Worm (Caenorhabditis elegans) whole organism, L1 larva: ENCODE measurements around the gene slo-2.
A peak's percentile ranks its signal among the peaks of the same experiment; 100 is the strongest.

Experiments
- C16A3.4 ChIP-seq: fragments of 150-350 bp; optimal IDR thresholded peaks from 2 replicates; lab custom pipeline; 2014; ENCODE audit warnings: missing biosample characterization, missing genetic modification characterization
- F16B12.6 ChIP-seq: fragments of 150-350 bp; optimal IDR thresholded peaks from 2 replicates; lab custom pipeline; 2014; ENCODE audit warnings: missing biosample characterization, missing genetic modification characterization
- Y116A8C.19 ChIP-seq: sonication (generic microtip); optimal IDR thresholded peaks from 2 replicates; lab custom pipeline; 2016; ENCODE audit warnings: missing compliant biosample characterization, missing genetic modification characterization, borderline replicate concordance
- alr-1 ChIP-seq: fragments of 200-800 bp; sonication (Bioruptor generic); optimal IDR thresholded peaks from 2 replicates; lab custom pipeline; 2018; ENCODE audit warnings: borderline replicate concordance, mild to moderate bottlenecking, missing genetic modification characterization, missing compliant biosample characterization
- aly-2 ChIP-seq: fragments of 150-350 bp; optimal IDR thresholded peaks from 2 replicates; lab custom pipeline; 2014; ENCODE audit warnings: missing biosample characterization, missing genetic modification characterization
- blmp-1 ChIP-seq: fragments of 150-350 bp; optimal IDR thresholded peaks from 2 replicates; lab custom pipeline; 2014; ENCODE audit warnings: missing biosample characterization, missing genetic modification characterization
- ceh-8 ChIP-seq: fragments of 200-800 bp; sonication (Bioruptor generic); optimal IDR thresholded peaks from 2 replicates; lab custom pipeline; 2018; ENCODE audit warnings: mild to moderate bottlenecking, missing genetic modification characterization, moderate library complexity, missing compliant biosample characterization
- ces-1 ChIP-seq: fragments of 150-350 bp; optimal IDR thresholded peaks from 2 replicates; lab custom pipeline; 2014; ENCODE audit warnings: missing biosample characterization, missing genetic modification reagents, missing genetic modification characterization
- dpl-1 ChIP-seq, 3 experiments: fragments of 150-350 bp in 2 of 3; sonication (generic microtip) in 1 of 3; optimal IDR thresholded peaks; 2 replicates each; lab custom pipeline; 2014 to 2017; ENCODE audit warnings: missing biosample characterization in 3 of 3, missing genetic modification characterization in 3 of 3, missing genetic modification reagents in 3 of 3
- egl-27 ChIP-seq, 2 experiments: fragments of 150-350 bp in 1 of 2; sonication (generic microtip); optimal IDR thresholded peaks; 3 replicates each; lab custom pipeline; 2017 to 2018; ENCODE audit warnings: missing biosample characterization in 2 of 2, missing genetic modification characterization in 2 of 2, missing genetic modification reagents in 2 of 2
- elt-2 ChIP-seq: sonication (generic microtip); optimal IDR thresholded peaks from 2 replicates; lab custom pipeline; 2016; ENCODE audit warnings: missing genetic modification characterization, mild to moderate bottlenecking, inconsistent platforms, missing compliant biosample characterization, missing genetic modification reagents
- elt-3 ChIP-seq, 6 experiments: fragments of 150-350 bp in 1 of 6; sonication (generic microtip); optimal IDR thresholded peaks; 2 replicates each; lab custom pipeline; 2017 to 2018; ENCODE audit warnings: missing biosample characterization in 6 of 6, missing genetic modification characterization in 6 of 6, inconsistent platforms in 1 of 6
- fkh-10 ChIP-seq: sonication (generic microtip); optimal IDR thresholded peaks from 2 replicates; lab custom pipeline; 2017; ENCODE audit warnings: missing biosample characterization, missing genetic modification reagents, missing genetic modification characterization
- fos-1 ChIP-seq: fragments of 150-350 bp; optimal IDR thresholded peaks from 2 replicates; lab custom pipeline; 2014; ENCODE audit warnings: missing biosample characterization, missing genetic modification characterization
- irx-1 ChIP-seq: sonication (generic microtip); optimal IDR thresholded peaks from 2 replicates; lab custom pipeline; 2016; ENCODE audit warnings: missing genetic modification characterization, missing compliant biosample characterization
- lin-14 ChIP-seq: fragments of 200-800 bp; sonication (Bioruptor generic); optimal IDR thresholded peaks from 2 replicates; lab custom pipeline; 2018; ENCODE audit warnings: mild to moderate bottlenecking, missing genetic modification characterization, moderate library complexity, missing compliant biosample characterization
- mab-9 ChIP-seq: fragments of 200-800 bp; sonication (Bioruptor generic); IDR thresholded peaks from 2 replicates; pipeline ENCODE4 v1.3.6; 2022; ENCODE audit warnings: missing genetic modification reagents, missing genetic modification characterization, missing compliant biosample characterization
- mep-1 ChIP-seq: fragments of 150-350 bp; optimal IDR thresholded peaks from 2 replicates; lab custom pipeline; 2014; ENCODE audit warnings: missing biosample characterization, missing genetic modification characterization
- nhr-12 ChIP-seq: sonication (generic microtip); optimal IDR thresholded peaks from 2 replicates; lab custom pipeline; 2017; ENCODE audit warnings: missing biosample characterization, missing genetic modification characterization
- nhr-19 ChIP-seq: fragments of 200-800 bp; sonication (Bioruptor generic); conservative IDR thresholded peaks from 2 replicates; pipeline ENCODE4 v1.3.6; 2022; ENCODE audit warnings: missing genetic modification characterization, missing compliant biosample characterization
- nhr-20 ChIP-seq: sonication (generic microtip); optimal IDR thresholded peaks from 2 replicates; lab custom pipeline; 2016; ENCODE audit warnings: mild to moderate bottlenecking, missing genetic modification characterization, missing compliant biosample characterization
- nhr-47 ChIP-seq: sonication (generic microtip); optimal IDR thresholded peaks from 2 replicates; lab custom pipeline; 2016; ENCODE audit warnings: mild to moderate bottlenecking, missing genetic modification characterization, moderate library complexity, missing compliant biosample characterization
- nhr-71 ChIP-seq: sonication (generic microtip); optimal IDR thresholded peaks from 2 replicates; lab custom pipeline; 2016; ENCODE audit warnings: mild to moderate bottlenecking, missing genetic modification characterization, moderate library complexity, missing compliant biosample characterization
- nhr-84 ChIP-seq: sonication (generic microtip); optimal IDR thresholded peaks from 2 replicates; lab custom pipeline; 2017; ENCODE audit warnings: missing biosample characterization, missing genetic modification characterization
- nhr-85 ChIP-seq: sonication (generic microtip); peaks from one replicate; lab custom pipeline; 2016; ENCODE audit warnings: missing genetic modification characterization, inconsistent platforms, missing compliant biosample characterization
- skn-1 ChIP-seq: fragments of 150-350 bp; optimal IDR thresholded peaks from 2 replicates; lab custom pipeline; 2014; ENCODE audit warnings: missing biosample characterization, missing genetic modification characterization
- snu-23 ChIP-seq: sonication (generic microtip); optimal IDR thresholded peaks from 2 replicates; lab custom pipeline; 2016; ENCODE audit warnings: missing genetic modification characterization, missing compliant biosample characterization
- sox-4 ChIP-seq: sonication (generic microtip); optimal IDR thresholded peaks from 2 replicates; lab custom pipeline; 2016; ENCODE audit warnings: missing genetic modification characterization, missing compliant biosample characterization
- sup-37 ChIP-seq: fragments of 200-800 bp; sonication (Bioruptor generic); optimal IDR thresholded peaks from 2 replicates; lab custom pipeline; 2018; ENCODE audit warnings: mild to moderate bottlenecking, missing genetic modification characterization, missing compliant biosample characterization
- tbx-2 ChIP-seq: sonication (generic microtip); optimal IDR thresholded peaks from 2 replicates; lab custom pipeline; 2016; ENCODE audit warnings: missing genetic modification characterization, missing compliant biosample characterization
- unc-98 ChIP-seq: fragments of 200-800 bp; sonication (Bioruptor generic); IDR thresholded peaks from 2 replicates; pipeline ENCODE4 v1.3.6; 2022; ENCODE audit warnings: missing genetic modification characterization, missing compliant biosample characterization
- vab-15 ChIP-seq: sonication (generic microtip); optimal IDR thresholded peaks from 2 replicates; lab custom pipeline; 2017; ENCODE audit warnings: missing genotype, mild to moderate bottlenecking, missing genetic modification characterization, missing compliant biosample characterization
- zag-1 ChIP-seq: fragments of 150-350 bp; optimal IDR thresholded peaks from 2 replicates; lab custom pipeline; 2014; ENCODE audit warnings: missing biosample characterization, missing genetic modification characterization
- ztf-11 ChIP-seq, 2 experiments: sonication (generic microtip); optimal IDR thresholded peaks; 2 replicates each; lab custom pipeline; 2016 to 2017; ENCODE audit warnings: missing genetic modification characterization in 2 of 2, missing biosample characterization in 1 of 2, missing compliant biosample characterization in 1 of 2

Gene slo-2

ce11 chrX:11392924-11393323, 12.8 kb downstream of the slo-2 start, which contains the start of gene prx-12:
Gene prx-12 (plus strand): TSS chrX:11393294.
- TF ChIP-seq vab-15 (tag; lab: Kevin White, UChicago) (no peak), skn-1 (tag; lab: Kevin White, UChicago) (no peak), blmp-1 (tag; lab: Kevin White, UChicago) (peak; percentile 25), lin-14 (peak; percentile 6), elt-2 (tag; lab: Kevin White, UChicago) (peak; percentile 35), elt-3 (tag; optimal IDR thresholded peaks at IDR 0.05; lab: Kevin White, UChicago) (peak in 3 of 6 experiments; percentile 39 to 83 (median 43)), nhr-20 (peak; percentile 45), nhr-19 (GFP tag; lab: Robert Waterston, UW) (no peak)

- peak; percentile 24 for TF ChIP-seq lin-14
- no peak for TF ChIP-seq nhr-84
These were observed 17.9 kb downstream of the slo-2 start for ce11 chrX:11387723-11388330.

- peak; percentile 1 for TF ChIP-seq irx-1 (tag; lab: Kevin White, UChicago)
- no peak for TF ChIP-seq nhr-47 (tag; lab: Kevin White, UChicago)
- no peak for TF ChIP-seq nhr-12
- peak; percentile 39 for TF ChIP-seq ces-1 (GFP tag; lab: Kevin White, UChicago)
- peak; percentile 73 for TF ChIP-seq lin-14
- TF ChIP-seq tbx-2 (tag; lab: Kevin White, UChicago) = no peak
- TF ChIP-seq fos-1 (tag; lab: Kevin White, UChicago) = no peak
- peak; percentile 97 for TF ChIP-seq fkh-10 (GFP tag; lab: Kevin White, UChicago)
- no peak for TF ChIP-seq F16B12.6 (tag; lab: Kevin White, UChicago)
- no peak for TF ChIP-seq Y116A8C.19 (tag; lab: Kevin White, UChicago)
- peak; percentile 35 for TF ChIP-seq blmp-1 (tag; lab: Kevin White, UChicago)
- TF ChIP-seq dpl-1 (GFP tag; optimal IDR thresholded peaks at IDR 0.05; lab: Kevin White, UChicago) = no peak
- TF ChIP-seq sox-4 (tag; lab: Kevin White, UChicago) = no peak
These were observed 18.8 kb downstream of the slo-2 start for ce11 chrX:11386903-11387302.

- TF ChIP-seq sup-37 (GFP tag; lab: Kevin White, UChicago) (no peak), dpl-1 (GFP tag; optimal IDR thresholded peaks at IDR 0.05; lab: Kevin White, UChicago) (no peak), zag-1 (no peak), mep-1 (no peak), egl-27 (tag; optimal IDR thresholded peaks at IDR 0.05; lab: Kevin White, UChicago) (no peak), ceh-8 (GFP tag; lab: Kevin White, UChicago) (no peak), snu-23 (GFP tag; lab: Kevin White, UChicago) (no peak), ztf-11 (tag; optimal IDR thresholded peaks at IDR 0.05; lab: Kevin White, UChicago) (no peak), alr-1 (tag; lab: Kevin White, UChicago) (no peak), unc-98 (no peak), mab-9 (no peak), aly-2 (no peak), nhr-85 (tag; lab: Kevin White, UChicago) (peak; percentile 83), nhr-71 (tag; lab: Kevin White, UChicago) (no peak), lin-14 (peak; percentile 51), C16A3.4 (tag; lab: Kevin White, UChicago) (no peak)
These were observed 19.8 kb downstream of the slo-2 start for ce11 chrX:11385916-11386315.
